Worm (Caenorhabditis elegans) whole organism, L2 larva: ENCODE data around the gene gst-30.

Experiments used
- ZK546.5 ChIP-seq: sonication (generic microtip); optimal IDR thresholded peaks from 2 replicates; lab custom pipeline; 2017; ENCODE audit warnings: missing biosample characterization, missing genetic modification characterization
- ama-1 ChIP-seq: fragments of 150-350 bp; optimal IDR thresholded peaks from 2 replicates; lab custom pipeline; 2018; ENCODE audit warnings: inconsistent platforms
- blmp-1 ChIP-seq: sonication (generic microtip); optimal IDR thresholded peaks from 2 replicates; lab custom pipeline; 2017; ENCODE audit warnings: missing genetic modification characterization, mild to moderate bottlenecking, missing compliant biosample characterization, antibody characterized with exemption, moderate library complexity; ENCODE audit not compliant: insufficient read depth
- ceh-16 ChIP-seq: fragments of 150-350 bp; optimal IDR thresholded peaks from 2 replicates; lab custom pipeline; 2014; ENCODE audit warnings: missing biosample characterization, missing genetic modification characterization
- dmd-4 ChIP-seq: sonication (generic microtip); optimal IDR thresholded peaks from 2 replicates; lab custom pipeline; 2017; ENCODE audit warnings: missing biosample characterization, missing genetic modification characterization
- elt-3 ChIP-seq: sonication (generic microtip); optimal IDR thresholded peaks from 2 replicates; lab custom pipeline; 2017; ENCODE audit warnings: missing biosample characterization, missing genetic modification characterization
- fos-1 ChIP-seq: fragments of 150-350 bp; optimal IDR thresholded peaks from 2 replicates; lab custom pipeline; 2014; ENCODE audit warnings: missing biosample characterization, missing genetic modification characterization
- lin-13 ChIP-seq: fragments of 150-350 bp; optimal IDR thresholded peaks from 2 replicates; lab custom pipeline; 2014; ENCODE audit warnings: missing biosample characterization, missing genetic modification reagents, missing genetic modification characterization
- nhr-11 ChIP-seq: fragments of 150-350 bp; optimal IDR thresholded peaks from 2 replicates; lab custom pipeline; 2014; ENCODE audit warnings: missing biosample characterization, missing genetic modification characterization
- nhr-12 ChIP-seq: fragments of 150-350 bp; optimal IDR thresholded peaks from 2 replicates; lab custom pipeline; 2014; ENCODE audit warnings: missing biosample characterization, missing genetic modification characterization
- skn-1 ChIP-seq: sonication (generic microtip); optimal IDR thresholded peaks from 2 replicates; lab custom pipeline; 2017; ENCODE audit warnings: missing biosample characterization, missing genetic modification characterization
- unc-39 ChIP-seq: fragments of 150-350 bp; optimal IDR thresholded peaks from 2 replicates; lab custom pipeline; 2014; ENCODE audit warnings: missing biosample characterization, missing genetic modification characterization
- unc-62 ChIP-seq: fragments of 150-350 bp; optimal IDR thresholded peaks from 2 replicates; lab custom pipeline; 2014; ENCODE audit warnings: missing biosample characterization, missing genetic modification reagents, missing genetic modification characterization
- zag-1 ChIP-seq: fragments of 150-350 bp; optimal IDR thresholded peaks from 2 replicates; lab custom pipeline; 2014; ENCODE audit warnings: missing biosample characterization, missing genetic modification characterization

DNA sequence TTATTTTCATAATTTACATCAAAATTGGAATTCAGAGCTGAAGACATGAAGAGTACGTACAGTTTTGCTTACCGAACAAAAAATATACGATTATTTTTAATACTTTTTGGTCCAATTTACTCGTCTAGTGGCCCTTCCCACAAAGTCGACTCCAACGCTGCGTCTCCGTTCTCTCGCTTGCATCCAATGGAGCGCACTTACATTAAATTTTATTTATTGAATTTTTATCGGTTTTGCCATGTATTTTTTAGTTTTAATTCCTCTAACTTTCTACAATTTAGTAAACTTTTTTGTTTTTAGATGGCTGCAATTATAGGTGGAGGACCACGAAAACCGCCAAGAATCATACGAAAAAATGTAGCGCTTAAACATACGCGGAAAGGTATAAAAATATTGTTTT, 664 bp upstream of the gst-30 start, which contains the start of gene ZK546.5:
- no peak for TF ChIP-seq nhr-11 (tag; lab: Kevin White, UChicago)
- TF ChIP-seq nhr-12 (tag; lab: Kevin White, UChicago): no peak
- no peak for TF ChIP-seq skn-1
- no peak for TF ChIP-seq ama-1 (lab: Kevin White, UChicago)
- no peak for TF ChIP-seq unc-39 (tag; lab: Kevin White, UChicago)
- TF ChIP-seq ZK546.5 (tag; lab: Kevin White, UChicago): no peak
- no peak for TF ChIP-seq zag-1 (tag; lab: Kevin White, UChicago)
- TF ChIP-seq elt-3 (tag; lab: Kevin White, UChicago): no peak
- no peak for TF ChIP-seq fos-1
- TF ChIP-seq ceh-16 (tag; lab: Kevin White, UChicago): no peak
- no peak for TF ChIP-seq blmp-1 (tag; lab: Kevin White, UChicago)
- no peak for TF ChIP-seq dmd-4 (tag; lab: Kevin White, UChicago)
- TF ChIP-seq lin-13: no peak
- TF ChIP-seq unc-62: no peak
